Fruit fly (Drosophila melanogaster) whole organism, embryonic: ENCODE measurements around the gene anchor.

Experiments used
- CG11560 ChIP-seq: fragments of 200-800 bp; sonication (Bioruptor generic); IDR thresholded peaks from 3 replicates; pipeline ENCODE4 v1.3.6; 2022; ENCODE audit warnings: missing biosample characterization, missing genetic modification characterization
- CG3847 ChIP-seq: fragments of 200-800 bp; sonication (Bioruptor generic); IDR thresholded peaks from 2 replicates; pipeline ENCODE4 v1.3.6; 2022; ENCODE audit warnings: missing biosample characterization, missing genetic modification characterization
- dmrt11E ChIP-seq: fragments of 200-800 bp; sonication (Bioruptor generic); optimal IDR thresholded peaks from 3 replicates; lab custom pipeline; 2018; ENCODE audit warnings: missing biosample characterization, mild to moderate bottlenecking, missing genetic modification characterization, moderate library complexity
- dpn ChIP-seq, 2 experiments: fragments of 200-800 bp; sonication (Bioruptor generic); optimal IDR thresholded peaks; 3 replicates each; lab custom pipeline; 2016; ENCODE audit warnings: missing biosample characterization in 2 of 2, missing genetic modification characterization in 2 of 2
- gcm2 ChIP-seq: fragments of 200-800 bp; sonication (Bioruptor generic); optimal IDR thresholded peaks from 2 replicates; lab custom pipeline; 2016; ENCODE audit warnings: missing biosample characterization, missing genetic modification characterization
- jing ChIP-seq: fragments of 200-800 bp; sonication (Bioruptor generic); optimal IDR thresholded peaks from 2 replicates; lab custom pipeline; 2018; ENCODE audit warnings: missing biosample characterization, mild to moderate bottlenecking, missing genetic modification characterization
- pan ChIP-seq, 4 experiments: fragments of >200 bp in 3 of 4; fragments of 200-800 bp in 1 of 4; sonication (Bioruptor generic) in 1 of 4; optimal IDR thresholded peaks in 3 of 4; IDR thresholded peaks in 1 of 4; 2 replicates each; pipeline versions ENCODE4 v1.3.6 to Lab custom; 2017 to 2022; ENCODE audit warnings: missing biosample characterization in 2 of 4, missing genetic modification characterization in 2 of 4, mixed read lengths in 1 of 4
- tup ChIP-seq: fragments of 200-800 bp; sonication (Bioruptor generic); optimal IDR thresholded peaks from 2 replicates; lab custom pipeline; 2016; ENCODE audit warnings: missing biosample characterization, mild to moderate bottlenecking, missing genetic modification characterization, moderate library complexity

DNA sequence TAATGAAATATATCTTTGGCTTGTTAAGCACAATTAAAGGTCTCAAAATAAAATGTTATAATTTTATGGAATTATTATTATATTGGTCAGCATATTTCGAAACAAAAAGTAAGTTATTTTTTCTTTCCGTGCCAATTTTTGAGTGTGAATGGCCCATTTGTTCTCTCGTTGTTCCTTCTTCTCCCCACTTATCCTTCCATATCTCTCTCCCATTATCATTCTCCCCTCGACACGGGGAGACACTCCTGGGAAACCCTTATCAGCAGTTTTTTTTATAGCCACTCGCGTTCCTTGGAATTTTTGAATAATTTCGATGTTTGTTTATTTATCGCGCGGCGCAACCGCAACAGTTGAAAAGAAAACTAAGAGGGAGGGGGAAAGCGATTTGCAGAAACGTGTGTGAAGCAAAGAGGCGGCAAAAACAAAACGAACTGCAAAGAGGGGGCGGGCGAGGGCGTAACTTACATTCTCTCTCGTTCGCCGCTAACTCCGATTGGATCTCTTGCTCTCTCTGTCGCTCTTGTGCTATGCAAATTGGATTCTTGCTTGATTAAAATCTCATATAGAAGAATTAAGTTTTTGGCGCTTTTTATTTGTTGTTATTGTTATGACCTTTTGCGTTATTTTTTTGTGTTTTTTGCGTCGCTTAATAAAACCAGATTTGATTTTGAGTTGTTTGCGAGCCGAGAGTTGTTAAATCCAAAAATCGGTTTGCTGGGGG, 46.2 kb downstream of the anchor start:
- TF ChIP-seq CG3847 (GFP tag; lab: Robert Waterston, UW) (no peak), CG11560 (tag; lab: Robert Waterston, UW) (no peak), dmrt11E (tag; lab: Kevin White, UChicago) (no peak), dpn (GFP tag; optimal IDR thresholded peaks at IDR 0.05; lab: Kevin White, UChicago) (no peak), jing (GFP tag; lab: Kevin White, UChicago) (no peak), pan (optimal IDR thresholded peaks at IDR 0.05; lab: Kevin White, UChicago) (no peak), pan (GFP tag; optimal IDR thresholded peaks at IDR 0.05 in 1 of 2, IDR thresholded peaks at IDR 0.05 in 1 of 2) (no peak), tup (GFP tag; lab: Kevin White, UChicago) (no peak), gcm2 (GFP tag; lab: Kevin White, UChicago) (no peak)
